Fruit fly (Drosophila melanogaster) whole organism, embryonic: ENCODE results near the gene egh.

Source experiments
- Blimp-1 ChIP-seq: fragments of 200-800 bp; sonication (Bioruptor generic); optimal IDR thresholded peaks from 3 replicates; lab custom pipeline; 2018; ENCODE audit warnings: missing biosample characterization, missing genetic modification characterization, mild to moderate bottlenecking, moderate library complexity, missing genetic modification reagents
- CG1024 ChIP-seq: fragments of 200-800 bp; sonication (Bioruptor generic); IDR thresholded peaks from 2 replicates; pipeline ENCODE4 v1.3.6; 2022; ENCODE audit warnings: missing biosample characterization, missing genetic modification characterization
- CG10431 ChIP-seq: fragments of 200-800 bp; sonication (Bioruptor generic); optimal IDR thresholded peaks from 3 replicates; lab custom pipeline; 2018; ENCODE audit warnings: missing biosample characterization, mild to moderate bottlenecking, missing genetic modification characterization
- CG11696 ChIP-seq: fragments of 200-800 bp; sonication (Bioruptor generic); IDR thresholded peaks from 2 replicates; pipeline ENCODE4 v1.3.6; 2022; ENCODE audit warnings: missing biosample characterization, missing genetic modification characterization
- CG12236 ChIP-seq: fragments of 200-800 bp; sonication (Bioruptor generic); optimal IDR thresholded peaks from 2 replicates; lab custom pipeline; 2016; ENCODE audit warnings: missing biosample characterization, missing genetic modification characterization
- CG12299 ChIP-seq: fragments of 200-800 bp; sonication (Bioruptor generic); optimal IDR thresholded peaks from 2 replicates; lab custom pipeline; 2018; ENCODE audit warnings: missing biosample characterization, mild to moderate bottlenecking, missing genetic modification characterization
- CG12391 ChIP-seq: fragments of 200-800 bp; sonication (Bioruptor generic); optimal IDR thresholded peaks from 3 replicates; lab custom pipeline; 2018; ENCODE audit warnings: missing biosample characterization, mild to moderate bottlenecking, missing genetic modification characterization, moderate library complexity
- CG12744 ChIP-seq: fragments of 200-800 bp; sonication (Bioruptor generic); optimal IDR thresholded peaks from 2 replicates; lab custom pipeline; 2016; ENCODE audit warnings: missing biosample characterization, missing genetic modification characterization
- CG14860 ChIP-seq: fragments of 200-800 bp; sonication (Bioruptor generic); IDR thresholded peaks from 3 replicates; pipeline ENCODE4 v1.3.6; 2022; ENCODE audit warnings: missing biosample characterization, missing genetic modification characterization; ENCODE audit not compliant: partially characterized antibody
- CG15011 ChIP-seq: fragments of 200-800 bp; sonication (Bioruptor generic); optimal IDR thresholded peaks from 3 replicates; lab custom pipeline; 2018; ENCODE audit warnings: missing biosample characterization, mild to moderate bottlenecking, missing genetic modification characterization
- CG1647 ChIP-seq: fragments of 200-800 bp; sonication (Bioruptor generic); optimal IDR thresholded peaks from 3 replicates; lab custom pipeline; 2016; ENCODE audit warnings: missing biosample characterization, missing genetic modification characterization
- CG16815 ChIP-seq: fragments of 200-800 bp; sonication (Bioruptor generic); optimal IDR thresholded peaks from 3 replicates; lab custom pipeline; 2017; ENCODE audit warnings: missing biosample characterization, mild to moderate bottlenecking, missing genetic modification characterization
- CG17361 ChIP-seq: fragments of 200-800 bp; sonication (Bioruptor generic); IDR thresholded peaks from 3 replicates; pipeline ENCODE4 v1.3.6; 2022; ENCODE audit warnings: missing biosample characterization, missing genetic modification characterization
- CG1792 ChIP-seq: fragments of 200-800 bp; sonication (Bioruptor generic); optimal IDR thresholded peaks from 2 replicates; lab custom pipeline; 2016; ENCODE audit warnings: missing biosample characterization, missing genetic modification characterization
- CG2116 ChIP-seq: fragments of 200-800 bp; sonication (Bioruptor generic); optimal IDR thresholded peaks from 3 replicates; lab custom pipeline; 2018; ENCODE audit warnings: missing biosample characterization, mild to moderate bottlenecking, missing genetic modification characterization
- CG2712 ChIP-seq: fragments of 200-800 bp; optimal IDR thresholded peaks from 3 replicates; lab custom pipeline; 2019; ENCODE audit warnings: missing biosample characterization, mild to moderate bottlenecking, missing genetic modification characterization, moderate library complexity
- CG32532 ChIP-seq: fragments of 200-800 bp; sonication (Bioruptor generic); IDR thresholded peaks from 2 replicates; pipeline ENCODE4 v1.3.6; 2022; ENCODE audit warnings: missing biosample characterization, missing genetic modification characterization
- CG32772 ChIP-seq: fragments of 200-800 bp; sonication (Bioruptor generic); IDR thresholded peaks from 2 replicates; pipeline ENCODE4 v1.3.6; 2022; ENCODE audit warnings: missing biosample characterization, missing genetic modification characterization
- CG3281 ChIP-seq: fragments of 200-800 bp; sonication (Bioruptor generic); optimal IDR thresholded peaks from 3 replicates; lab custom pipeline; 2017; ENCODE audit warnings: missing biosample characterization, mild to moderate bottlenecking, missing genetic modification characterization
- CG34224 ChIP-seq: fragments of 200-800 bp; sonication (Bioruptor generic); IDR thresholded peaks from 3 replicates; pipeline ENCODE4 v1.3.6; 2022; ENCODE audit warnings: missing biosample characterization, missing genetic modification characterization; ENCODE audit not compliant: partially characterized antibody
- CG4404 ChIP-seq: fragments of 200-800 bp; sonication (Bioruptor generic); IDR thresholded peaks from 2 replicates; pipeline ENCODE4 v1.3.6; 2022; ENCODE audit warnings: missing biosample characterization, missing genetic modification characterization
- CG4617 ChIP-seq: fragments of 200-800 bp; sonication (Bioruptor generic); optimal IDR thresholded peaks from 3 replicates; lab custom pipeline; 2016; ENCODE audit warnings: missing biosample characterization, missing genetic modification characterization, borderline replicate concordance
- CG7271 ChIP-seq: fragments of 200-800 bp; sonication (Bioruptor generic); optimal IDR thresholded peaks from 2 replicates; lab custom pipeline; 2018; ENCODE audit warnings: missing biosample characterization, mild to moderate bottlenecking, missing genetic modification characterization, moderate library complexity
- CG7745 ChIP-seq: fragments of 200-800 bp; sonication (Bioruptor generic); optimal IDR thresholded peaks from 2 replicates; lab custom pipeline; 2018; ENCODE audit warnings: missing biosample characterization, mild to moderate bottlenecking, missing genetic modification characterization, moderate library complexity
- CG9215 ChIP-seq: fragments of 200-800 bp; sonication (Bioruptor generic); IDR thresholded peaks from 2 replicates; pipeline ENCODE4 v1.3.6; 2022; ENCODE audit warnings: missing biosample characterization, missing genetic modification characterization
- Dad ChIP-seq: fragments of 200-800 bp; sonication (Bioruptor generic); optimal IDR thresholded peaks from 3 replicates; lab custom pipeline; 2016; ENCODE audit warnings: missing biosample characterization, missing genetic modification characterization
- HLH4C ChIP-seq: fragments of 200-800 bp; sonication (Bioruptor generic); IDR thresholded peaks from 3 replicates; pipeline ENCODE4 v1.3.6; 2022; ENCODE audit warnings: missing biosample characterization, missing genetic modification characterization; ENCODE audit not compliant: partially characterized antibody
- HLH54F ChIP-seq: fragments of 200-800 bp; sonication (Bioruptor generic); optimal IDR thresholded peaks from 3 replicates; lab custom pipeline; 2016; ENCODE audit warnings: missing biosample characterization, missing genetic modification characterization
- Hmx ChIP-seq: fragments of 200-800 bp; sonication (Bioruptor generic); optimal IDR thresholded peaks from 2 replicates; lab custom pipeline; 2016; ENCODE audit warnings: missing biosample characterization, missing genetic modification characterization
- Lim3 ChIP-seq: fragments of 200-800 bp; sonication (Bioruptor generic); IDR thresholded peaks from 2 replicates; pipeline ENCODE4 v1.3.6; 2022; ENCODE audit warnings: missing biosample characterization, missing genetic modification characterization
- Mad ChIP-seq: fragments of 200-800 bp; sonication (Bioruptor generic); optimal IDR thresholded peaks from 2 replicates; lab custom pipeline; 2016; ENCODE audit warnings: missing biosample characterization, missing genetic modification characterization
- NK7.1 ChIP-seq: fragments of 200-800 bp; sonication (Bioruptor generic); optimal IDR thresholded peaks from 3 replicates; lab custom pipeline; 2016; ENCODE audit warnings: missing biosample characterization, missing genetic modification characterization
- Neu2 ChIP-seq: fragments of 200-800 bp; sonication (Bioruptor generic); optimal IDR thresholded peaks from 3 replicates; lab custom pipeline; 2016; ENCODE audit warnings: missing biosample characterization, missing genetic modification characterization, borderline replicate concordance
- abd-A ChIP-seq: fragments of 200-800 bp; sonication (Bioruptor generic); optimal IDR thresholded peaks from 3 replicates; lab custom pipeline; 2019; ENCODE audit warnings: missing biosample characterization, mild to moderate bottlenecking, missing genetic modification characterization, moderate library complexity
- ap ChIP-seq: fragments of 200-800 bp; sonication (Bioruptor generic); IDR thresholded peaks from 2 replicates; pipeline ENCODE4 v1.3.6; 2022; ENCODE audit warnings: missing biosample characterization, missing genetic modification characterization
- danr ChIP-seq: fragments of 200-800 bp; sonication (Bioruptor generic); IDR thresholded peaks from 2 replicates; pipeline ENCODE4 v1.3.6; 2022; ENCODE audit warnings: missing biosample characterization, missing genetic modification characterization
- hth ChIP-seq: fragments of >200 bp; optimal IDR thresholded peaks from 2 replicates; lab custom pipeline; 2017; ENCODE audit warnings: inconsistent platforms
- ken ChIP-seq: fragments of 200-800 bp; sonication (Bioruptor generic); IDR thresholded peaks from 3 replicates; pipeline ENCODE4 v1.3.6; 2022; ENCODE audit warnings: missing biosample characterization, missing genetic modification characterization
- knrl ChIP-seq: fragments of 200-800 bp; sonication (Bioruptor generic); IDR thresholded peaks from 3 replicates; pipeline ENCODE4 v1.3.6; 2022; ENCODE audit warnings: missing biosample characterization, missing genetic modification characterization; ENCODE audit not compliant: partially characterized antibody
- odd ChIP-seq: fragments of 200-800 bp; sonication (Bioruptor generic); optimal IDR thresholded peaks from 2 replicates; lab custom pipeline; 2017; ENCODE audit warnings: missing biosample characterization, mild to moderate bottlenecking, missing genetic modification characterization
- p53 ChIP-seq: fragments of 200-800 bp; sonication (Bioruptor generic); optimal IDR thresholded peaks from 2 replicates; lab custom pipeline; 2016; ENCODE audit warnings: missing biosample characterization, missing genetic modification characterization
- pb ChIP-seq: fragments of 200-800 bp; sonication (Bioruptor generic); optimal IDR thresholded peaks from 3 replicates; lab custom pipeline; 2016; ENCODE audit warnings: missing biosample characterization, missing genetic modification characterization
- psq ChIP-seq: fragments of 200-800 bp; sonication (Bioruptor generic); optimal IDR thresholded peaks from 2 replicates; lab custom pipeline; 2017; ENCODE audit warnings: missing biosample characterization, missing genetic modification characterization
- pzg ChIP-seq: fragments of 200-800 bp; sonication (Bioruptor generic); optimal IDR thresholded peaks from 3 replicates; lab custom pipeline; 2018; ENCODE audit warnings: missing biosample characterization, mild to moderate bottlenecking, missing genetic modification characterization, moderate library complexity
- sc ChIP-seq, 3 experiments: fragments of >200 bp in 2 of 3; fragments of 200-800 bp in 1 of 3; sonication (Bioruptor generic) in 1 of 3; optimal IDR thresholded peaks; 2 replicates in 2 of 3; 3 replicates in 1 of 3; lab custom pipeline; 2017; ENCODE audit warnings: mild to moderate bottlenecking in 1 of 3, missing biosample characterization in 1 of 3, missing genetic modification characterization in 1 of 3, missing genetic modification reagents in 1 of 3
- scrt ChIP-seq: fragments of 200-800 bp; sonication (Bioruptor generic); optimal IDR thresholded peaks from 2 replicates; lab custom pipeline; 2018; ENCODE audit warnings: missing biosample characterization, mild to moderate bottlenecking, missing genetic modification characterization, moderate library complexity
- shn ChIP-seq: fragments of 200-800 bp; sonication (Bioruptor generic); optimal IDR thresholded peaks from 3 replicates; lab custom pipeline; 2016; ENCODE audit warnings: missing biosample characterization, missing genetic modification characterization
- sim ChIP-seq: fragments of 200-800 bp; sonication (Bioruptor generic); IDR thresholded peaks from 2 replicates; pipeline ENCODE4 v1.3.6; 2022; ENCODE audit warnings: missing biosample characterization, missing genetic modification characterization
- slou ChIP-seq: fragments of 200-800 bp; sonication (Bioruptor generic); optimal IDR thresholded peaks from 3 replicates; lab custom pipeline; 2016; ENCODE audit warnings: missing biosample characterization, missing genetic modification characterization
- tap ChIP-seq: fragments of 200-800 bp; optimal IDR thresholded peaks from 3 replicates; lab custom pipeline; 2019; ENCODE audit warnings: missing biosample characterization, mild to moderate bottlenecking, missing genetic modification characterization, moderate library complexity
- vfl ChIP-seq: fragments of 200-800 bp; sonication (Bioruptor generic); optimal IDR thresholded peaks from 2 replicates; lab custom pipeline; 2016; ENCODE audit warnings: missing biosample characterization, missing genetic modification characterization

The egh gene

DNA sequence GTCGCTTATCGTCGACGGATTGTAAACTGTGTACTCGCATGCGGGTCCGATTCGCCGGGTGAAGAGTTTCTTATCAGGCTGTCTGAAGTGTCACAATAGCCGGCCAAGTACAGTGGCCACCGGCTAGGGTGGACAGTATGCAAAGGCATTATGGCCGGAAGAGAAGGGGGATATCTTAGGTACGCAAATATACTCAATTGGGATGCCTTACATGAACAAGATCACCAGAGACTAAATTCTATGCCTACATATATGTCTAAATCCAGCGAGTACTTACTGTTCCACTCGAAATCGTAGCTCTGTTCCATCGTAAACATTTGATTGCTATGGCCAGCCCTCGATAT lies 5.4 kb downstream of the egh start (continued):
- TF ChIP-seq vfl: peak; percentile 84
- peak; percentile 79 for TF ChIP-seq slou (GFP tag; lab: Kevin White, UChicago)
- TF ChIP-seq CG3281: peak; percentile 92
- no peak for TF ChIP-seq HLH4C (GFP tag; lab: Robert Waterston, UW)
- peak; percentile 83 for TF ChIP-seq Blimp-1 (GFP tag; lab: Kevin White, UChicago)
- TF ChIP-seq danr (GFP tag; lab: Robert Waterston, UW): peak; percentile 86
- TF ChIP-seq scrt (GFP tag; lab: Kevin White, UChicago): peak; percentile 87
- TF ChIP-seq CG14860 (GFP tag; lab: Robert Waterston, UW): no peak
- TF ChIP-seq pzg (GFP tag; lab: Kevin White, UChicago): peak; percentile 38
- TF ChIP-seq CG2116 (GFP tag; lab: Kevin White, UChicago): peak; percentile 23
- no peak for TF ChIP-seq CG10431 (GFP tag; lab: Kevin White, UChicago)
- TF ChIP-seq psq (GFP tag; lab: Kevin White, UChicago): no peak
- TF ChIP-seq abd-A (tag; lab: Kevin White, UChicago): no peak
- TF ChIP-seq CG32532 (GFP tag; lab: Robert Waterston, UW): peak; percentile 97
- TF ChIP-seq CG11696 (GFP tag; lab: Robert Waterston, UW): peak; percentile 83
- peak; percentile 29 for TF ChIP-seq Neu2 (GFP tag; lab: Kevin White, UChicago)
- TF ChIP-seq HLH54F (GFP tag; lab: Kevin White, UChicago): peak; percentile 91
- peak; percentile 92 for TF ChIP-seq CG9215
- TF ChIP-seq CG4617 (GFP tag; lab: Kevin White, UChicago): peak; percentile 63
- TF ChIP-seq sc (optimal IDR thresholded peaks at IDR 0.05; lab: Kevin White, UChicago): no peak
- TF ChIP-seq sc (GFP tag; optimal IDR thresholded peaks at IDR 0.05; lab: Kevin White, UChicago): peak; percentile 61
- peak; percentile 86 for TF ChIP-seq NK7.1 (GFP tag; lab: Kevin White, UChicago)
- TF ChIP-seq Mad (GFP tag; lab: Kevin White, UChicago): peak; percentile 77
- peak; percentile 93 for TF ChIP-seq CG32772 (GFP tag; lab: Robert Waterston, UW)
- TF ChIP-seq pb: peak; percentile 91
- TF ChIP-seq CG34224 (GFP tag; lab: Robert Waterston, UW): no peak
- peak; percentile 85 for TF ChIP-seq CG1024 (GFP tag; lab: Robert Waterston, UW)
- peak; percentile 86 for TF ChIP-seq tap (tag; lab: Kevin White, UChicago)
- peak; percentile 89 for TF ChIP-seq CG1792 (GFP tag; lab: Kevin White, UChicago)
- TF ChIP-seq knrl (GFP tag; lab: Robert Waterston, UW): no peak
- peak; percentile 73 for TF ChIP-seq CG12299 (tag; lab: Kevin White, UChicago)
- peak; percentile 75 for TF ChIP-seq Lim3
- TF ChIP-seq p53 (GFP tag; lab: Kevin White, UChicago): peak; percentile 57
- TF ChIP-seq ken (GFP tag; lab: Robert Waterston, UW): peak; percentile 91
- TF ChIP-seq ap (GFP tag; lab: Robert Waterston, UW): peak; percentile 91
- TF ChIP-seq CG4404: peak; percentile 88
- no peak for TF ChIP-seq CG7271
- peak; percentile 75 for TF ChIP-seq sim (GFP tag; lab: Robert Waterston, UW)
- peak; percentile 79 for TF ChIP-seq CG12236 (GFP tag; lab: Kevin White, UChicago)
- no peak for TF ChIP-seq hth (lab: Kevin White, UChicago)
- TF ChIP-seq Dad (GFP tag; lab: Kevin White, UChicago): peak; percentile 89
- peak; percentile 77 for TF ChIP-seq CG12744 (GFP tag; lab: Kevin White, UChicago)
- peak; percentile 88 for TF ChIP-seq CG17361 (GFP tag; lab: Robert Waterston, UW)
- peak; percentile 78 for TF ChIP-seq Hmx
- peak; percentile 78 for TF ChIP-seq CG15011 (GFP tag; lab: Kevin White, UChicago)
- TF ChIP-seq CG7745 (tag; lab: Kevin White, UChicago): no peak
- TF ChIP-seq CG12391 (tag; lab: Kevin White, UChicago): peak; percentile 83
- peak; percentile 86 for TF ChIP-seq CG1647 (GFP tag; lab: Kevin White, UChicago)
- TF ChIP-seq CG2712 (tag; lab: Kevin White, UChicago): peak; percentile 82
- TF ChIP-seq shn (GFP tag; lab: Kevin White, UChicago): peak; percentile 83
- TF ChIP-seq CG16815 (GFP tag; lab: Kevin White, UChicago): peak; percentile 79
- peak; percentile 67 for TF ChIP-seq odd
